Worm (Caenorhabditis elegans): Measurements from ENCODE around the gene srh-5.

The srh-5 gene

DNA sequence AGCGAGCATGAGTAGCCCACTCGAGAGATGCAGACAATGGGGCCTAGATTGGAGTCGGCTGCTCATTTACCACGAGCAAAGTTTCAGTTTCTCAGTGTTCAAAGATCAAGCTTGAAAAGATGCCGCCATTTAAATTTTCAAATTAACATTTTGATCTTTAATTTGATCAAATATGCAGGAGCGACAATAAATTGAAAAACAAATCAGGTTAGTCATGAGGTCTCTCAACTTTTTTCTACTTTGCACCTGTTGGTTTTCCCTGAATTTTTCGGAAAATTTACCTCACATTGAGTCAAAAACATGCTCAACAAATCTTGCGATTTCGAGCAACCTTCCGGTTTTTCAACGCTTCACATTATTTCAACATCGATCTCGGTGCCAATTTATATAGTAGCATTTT is at the start of gene srh-5:
Gene srh-5 (plus strand): TSS at position 301 of the 400 bp plus-strand sequence.
- TF ChIP-seq T22C8.4 (GFP tag; IDR thresholded peaks at IDR 0.05) = no peak
- no peak for TF ChIP-seq tab-1 (GFP tag; IDR thresholded peaks at IDR 0.05)
- TF ChIP-seq ref-1 (GFP tag; conservative IDR thresholded peaks at IDR 0.05) = no peak
- no peak for TF ChIP-seq ztf-29 (GFP tag; IDR thresholded peaks at IDR 0.05)
- no peak for TF ChIP-seq klf-2 (GFP tag; conservative IDR thresholded peaks at IDR 0.05)
- TF ChIP-seq flt-1 (GFP tag; IDR thresholded peaks at IDR 0.05) = no peak
- no peak for TF ChIP-seq med-1 (GFP tag; optimal IDR thresholded peaks at IDR 0.05; ENCODE audit: insufficient read depth)
- TF ChIP-seq ztf-23 (GFP tag; IDR thresholded peaks at IDR 0.05) = no peak
- TF ChIP-seq cog-1 (tag; optimal IDR thresholded peaks at IDR 0.05) = no peak

DNA sequence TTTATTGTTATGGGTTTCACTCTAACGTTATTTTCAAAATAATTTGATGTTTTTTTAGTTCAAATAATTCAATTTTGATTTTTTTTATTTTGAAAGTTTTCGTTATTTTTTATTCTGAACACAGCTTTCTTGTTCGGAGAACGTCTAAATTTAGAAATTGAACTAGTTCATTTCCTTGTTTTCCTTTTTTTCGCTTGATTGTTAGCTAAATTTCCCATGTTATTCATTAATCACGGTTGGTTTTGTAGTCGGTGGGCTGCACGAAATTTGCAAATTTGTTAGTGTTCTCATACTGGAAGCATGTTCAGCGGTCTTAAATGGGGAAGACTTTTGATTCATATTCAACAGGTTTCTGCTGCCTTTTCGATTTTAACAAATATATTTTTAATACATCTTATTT is 49.6 kb upstream of the srh-5 start, which contains the start of gene str-222:
Gene str-222 (plus strand): TSS at position 301 of the 400 bp plus-strand sequence.
- TF ChIP-seq tab-1 (GFP tag; IDR thresholded peaks at IDR 0.05) = no peak
- no peak for TF ChIP-seq ztf-29 (GFP tag; IDR thresholded peaks at IDR 0.05)
- no peak for TF ChIP-seq flt-1 (GFP tag; IDR thresholded peaks at IDR 0.05)
- TF ChIP-seq ztf-23 (GFP tag; IDR thresholded peaks at IDR 0.05) = no peak
- TF ChIP-seq klf-2 (GFP tag; conservative IDR thresholded peaks at IDR 0.05) = no peak
- no peak for TF ChIP-seq med-1 (GFP tag; optimal IDR thresholded peaks at IDR 0.05; ENCODE audit: insufficient read depth)
- no peak for TF ChIP-seq ref-1 (GFP tag; conservative IDR thresholded peaks at IDR 0.05)
- no peak for TF ChIP-seq cog-1 (tag; optimal IDR thresholded peaks at IDR 0.05)
- no peak for TF ChIP-seq T22C8.4 (GFP tag; IDR thresholded peaks at IDR 0.05)

DNA sequence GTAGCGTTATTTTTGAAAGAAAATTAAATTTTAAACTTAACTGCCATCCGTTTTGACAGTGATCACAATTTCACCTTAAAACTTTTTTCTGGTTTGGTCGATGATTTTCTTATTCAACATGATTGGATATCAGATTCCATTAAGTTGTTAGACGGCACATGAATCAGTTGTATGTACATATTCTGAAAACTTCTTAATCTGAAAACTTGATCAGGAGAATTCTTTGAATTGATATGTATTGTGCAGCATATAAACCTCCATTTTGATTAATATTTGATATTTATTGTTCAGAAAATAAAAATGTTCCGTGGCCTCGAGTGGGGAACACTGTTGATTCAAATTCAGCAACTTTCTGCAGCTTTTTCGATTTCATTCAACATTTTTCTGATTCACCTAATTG is 45.4 kb upstream of the srh-5 start, which contains the start of gene str-221:
Gene str-221 (plus strand): TSS at position 301 of the 400 bp plus-strand sequence.
- TF ChIP-seq ref-1 (GFP tag; conservative IDR thresholded peaks at IDR 0.05) = no peak

DNA sequence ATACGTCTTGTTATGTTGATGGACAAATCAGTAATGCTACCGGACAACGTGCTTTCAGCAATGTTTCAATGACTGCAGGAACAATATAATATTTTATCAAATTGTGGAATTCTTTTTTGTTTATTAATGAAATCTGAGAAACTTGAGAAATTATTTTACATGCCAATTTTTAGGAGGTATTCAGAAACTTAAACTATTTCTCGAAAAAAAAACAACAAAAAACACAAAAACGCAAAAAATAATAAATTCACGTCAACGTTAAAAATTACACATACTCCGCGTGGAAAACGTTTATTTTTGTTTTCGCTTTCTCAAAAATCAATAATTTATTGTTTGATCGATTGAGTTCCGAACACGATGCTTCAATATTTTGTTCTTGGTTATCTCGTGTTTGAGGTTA is 43.2 kb upstream of the srh-5 start, which contains the start of gene Y46H3D.1:
Gene Y46H3D.1 (plus strand): TSS at position 301 of the 400 bp plus-strand sequence.
- TF ChIP-seq ref-1 (GFP tag; conservative IDR thresholded peaks at IDR 0.05) (no peak), T22C8.4 (GFP tag; IDR thresholded peaks at IDR 0.05) (no peak), cog-1 (tag; optimal IDR thresholded peaks at IDR 0.05) (no peak), tab-1 (GFP tag; IDR thresholded peaks at IDR 0.05) (no peak)

DNA sequence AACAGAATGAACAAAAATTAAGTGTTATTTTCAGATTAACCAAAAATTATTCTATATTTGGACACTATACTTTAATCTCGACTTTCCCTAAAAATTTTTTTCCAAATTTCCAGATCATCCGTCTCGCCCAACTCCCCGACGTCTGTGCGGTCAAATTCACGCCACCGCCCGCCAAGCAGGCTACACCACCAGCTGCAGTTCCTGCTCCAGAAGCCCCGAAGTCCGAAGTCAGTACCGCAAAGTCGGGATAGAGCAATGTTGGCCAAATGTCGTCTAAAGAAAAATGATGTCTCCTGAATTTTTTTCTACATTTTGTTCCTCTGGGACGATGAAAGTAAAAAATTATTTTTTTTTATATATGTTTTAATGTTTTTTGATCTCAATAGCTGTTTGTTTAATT is 42.7 kb upstream of the srh-5 start:
- no peak for TF ChIP-seq ztf-29 (GFP tag; IDR thresholded peaks at IDR 0.05)
- no peak for TF ChIP-seq T22C8.4 (GFP tag; IDR thresholded peaks at IDR 0.05)
- no peak for TF ChIP-seq ztf-23 (GFP tag; IDR thresholded peaks at IDR 0.05)
- TF ChIP-seq klf-2 (GFP tag; conservative IDR thresholded peaks at IDR 0.05) = no peak
- no peak for TF ChIP-seq cog-1 (tag; optimal IDR thresholded peaks at IDR 0.05)
- no peak for TF ChIP-seq med-1 (GFP tag; optimal IDR thresholded peaks at IDR 0.05; ENCODE audit: insufficient read depth)
- no peak for TF ChIP-seq ref-1 (GFP tag; conservative IDR thresholded peaks at IDR 0.05)
- TF ChIP-seq flt-1 (GFP tag; IDR thresholded peaks at IDR 0.05) = no peak
- no peak for TF ChIP-seq tab-1 (GFP tag; IDR thresholded peaks at IDR 0.05)

ce11 chrV:1643886-1644285 is 41.5 kb upstream of the srh-5 start, which contains the start of gene alh-2:
Gene alh-2, plus strand, starts transcription at chrV:1644169.
- no peak for TF ChIP-seq tab-1 (GFP tag; IDR thresholded peaks at IDR 0.05)
- TF ChIP-seq T22C8.4 (GFP tag; IDR thresholded peaks at IDR 0.05) = no peak
- TF ChIP-seq ztf-23 (GFP tag; IDR thresholded peaks at IDR 0.05) = no peak
- no peak for TF ChIP-seq klf-2 (GFP tag; conservative IDR thresholded peaks at IDR 0.05)
- TF ChIP-seq ref-1 (GFP tag; conservative IDR thresholded peaks at IDR 0.05) = no peak
- TF ChIP-seq med-1 (GFP tag; optimal IDR thresholded peaks at IDR 0.05; ENCODE audit: insufficient read depth) = no peak
- no peak for TF ChIP-seq flt-1 (GFP tag; IDR thresholded peaks at IDR 0.05)
- no peak for TF ChIP-seq cog-1 (tag; optimal IDR thresholded peaks at IDR 0.05)
- no peak for TF ChIP-seq ztf-29 (GFP tag; IDR thresholded peaks at IDR 0.05)

ce11 chrV:1648000-1648399 is 37.4 kb upstream of the srh-5 start, which contains the start of gene irld-45:
Gene irld-45, plus strand, starts transcription at chrV:1648300.
- TF ChIP-seq ztf-23 (GFP tag; IDR thresholded peaks at IDR 0.05) (no peak), tab-1 (GFP tag; IDR thresholded peaks at IDR 0.05) (no peak), cog-1 (tag; optimal IDR thresholded peaks at IDR 0.05) (no peak), klf-2 (GFP tag; conservative IDR thresholded peaks at IDR 0.05) (no peak), ref-1 (GFP tag; conservative IDR thresholded peaks at IDR 0.05) (no peak), T22C8.4 (GFP tag; IDR thresholded peaks at IDR 0.05) (no peak), flt-1 (GFP tag; IDR thresholded peaks at IDR 0.05) (no peak)

DNA sequence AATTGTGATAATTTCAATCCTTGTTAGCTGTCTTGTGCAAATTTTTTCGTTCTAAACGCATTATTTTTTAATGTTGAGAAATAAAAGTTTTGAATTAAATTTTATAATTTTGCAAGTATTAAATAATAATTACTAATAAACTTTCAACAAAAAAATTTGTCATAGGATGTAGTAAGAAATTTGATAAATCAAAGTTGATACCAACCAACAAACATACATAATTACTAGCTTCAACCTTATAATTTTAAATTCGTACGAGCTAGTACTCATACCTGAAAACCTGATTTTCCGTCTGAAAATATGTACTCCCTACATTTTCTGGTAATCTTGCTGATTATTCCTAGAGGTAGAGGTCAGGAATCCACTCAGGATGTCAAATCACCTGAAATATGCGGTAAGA is 34.4 kb upstream of the srh-5 start, which contains the start of gene irld-44:
Gene irld-44 (plus strand): TSS at position 301 of the 400 bp plus-strand sequence.
- TF ChIP-seq ztf-23 (GFP tag; IDR thresholded peaks at IDR 0.05) (no peak), T22C8.4 (GFP tag; IDR thresholded peaks at IDR 0.05) (no peak), ref-1 (GFP tag; conservative IDR thresholded peaks at IDR 0.05) (no peak), med-1 (GFP tag; optimal IDR thresholded peaks at IDR 0.05; ENCODE audit: insufficient read depth) (no peak), klf-2 (GFP tag; conservative IDR thresholded peaks at IDR 0.05) (no peak), ztf-29 (GFP tag; IDR thresholded peaks at IDR 0.05) (no peak), cog-1 (tag; optimal IDR thresholded peaks at IDR 0.05) (no peak), flt-1 (GFP tag; IDR thresholded peaks at IDR 0.05) (no peak), tab-1 (GFP tag; IDR thresholded peaks at IDR 0.05) (no peak)

- TF ChIP-seq flt-1 (GFP tag; IDR thresholded peaks at IDR 0.05) = no peak
- TF ChIP-seq ztf-23 (GFP tag; IDR thresholded peaks at IDR 0.05) = no peak
- TF ChIP-seq tab-1 (GFP tag; IDR thresholded peaks at IDR 0.05) = no peak
- TF ChIP-seq cog-1 (tag; optimal IDR thresholded peaks at IDR 0.05) = no peak
- TF ChIP-seq T22C8.4 (GFP tag; IDR thresholded peaks at IDR 0.05) = no peak
Measured at ce11 chrV:1654845-1655244, 30.6 kb upstream of the srh-5 start, which contains the start of gene irld-11. Gene irld-11, plus strand, starts transcription at chrV:1655145.

ce11 chrV:1662270-1662669 is 23.2 kb upstream of the srh-5 start, which contains the start of gene irld-40:
Gene irld-40, plus strand, starts transcription at chrV:1662570.
- TF ChIP-seq T22C8.4 (GFP tag; IDR thresholded peaks at IDR 0.05) (no peak), klf-2 (GFP tag; conservative IDR thresholded peaks at IDR 0.05) (no peak), ref-1 (GFP tag; conservative IDR thresholded peaks at IDR 0.05) (no peak), ztf-23 (GFP tag; IDR thresholded peaks at IDR 0.05) (no peak), tab-1 (GFP tag; IDR thresholded peaks at IDR 0.05) (no peak), ztf-29 (GFP tag; IDR thresholded peaks at IDR 0.05) (no peak), med-1 (GFP tag; optimal IDR thresholded peaks at IDR 0.05; ENCODE audit: insufficient read depth) (no peak), flt-1 (GFP tag; IDR thresholded peaks at IDR 0.05) (no peak)
